Worm (Caenorhabditis elegans) whole organism, L4 larva: ENCODE measurements around the gene cpf-1.

Experiments
- D1046.2 ChIP-seq: fragments of 200-800 bp; sonication (Bioruptor generic); IDR thresholded peaks from 2 replicates; pipeline ENCODE4 v1.3.6; 2022; ENCODE audit warnings: missing genetic modification characterization, missing compliant biosample characterization
- F44E2.7 ChIP-seq: fragments of 200-800 bp; sonication (Bioruptor generic); IDR thresholded peaks from 2 replicates; pipeline ENCODE4 v2.1.2; 2022; ENCODE audit warnings: missing genetic modification characterization, missing compliant biosample characterization
- T20F7.1 ChIP-seq: fragments of 200-800 bp; sonication (Bioruptor generic); optimal IDR thresholded peaks from 2 replicates; lab custom pipeline; 2018; ENCODE audit warnings: mild to moderate bottlenecking, missing genetic modification characterization, missing compliant biosample characterization
- T26A8.4 ChIP-seq: fragments of 200-800 bp; sonication (Bioruptor generic); IDR thresholded peaks from 2 replicates; pipeline ENCODE4 v1.3.6; 2022; ENCODE audit warnings: missing genetic modification characterization, missing compliant biosample characterization
- Y48G9A.11 ChIP-seq: fragments of 200-800 bp; sonication (Bioruptor generic); IDR thresholded peaks from 2 replicates; pipeline ENCODE4 v1.3.6; 2022; ENCODE audit warnings: missing genetic modification reagents, missing genetic modification characterization, missing compliant biosample characterization
- Y75B8A.6 ChIP-seq: fragments of 200-800 bp; sonication (Bioruptor generic); IDR thresholded peaks from 2 replicates; pipeline ENCODE4 v1.3.6; 2022; ENCODE audit warnings: missing genetic modification reagents, missing genetic modification characterization, missing compliant biosample characterization
- aly-2 ChIP-seq: sonication (generic microtip); optimal IDR thresholded peaks from 2 replicates; lab custom pipeline; 2018; ENCODE audit warnings: missing biosample characterization, missing genetic modification characterization
- ama-1 ChIP-seq: fragments of 150-350 bp; optimal IDR thresholded peaks from 2 replicates; lab custom pipeline; 2014; ENCODE audit warnings: inconsistent platforms, mixed read lengths
- dmd-6 ChIP-seq: fragments of 200-800 bp; sonication (Bioruptor generic); IDR thresholded peaks from 2 replicates; pipeline ENCODE4 v1.3.6; 2022; ENCODE audit warnings: missing genetic modification reagents, missing genetic modification characterization, missing compliant biosample characterization
- duxl-1 ChIP-seq: sonication (generic microtip); optimal IDR thresholded peaks from 2 replicates; lab custom pipeline; 2016; ENCODE audit warnings: mild to moderate bottlenecking, missing genetic modification characterization, moderate library complexity, missing compliant biosample characterization; ENCODE audit not compliant: poor library complexity
- gei-8 ChIP-seq: fragments of 200-800 bp; sonication (Bioruptor generic); optimal IDR thresholded peaks from 2 replicates; lab custom pipeline; 2018; ENCODE audit warnings: mild to moderate bottlenecking, missing genetic modification characterization, missing compliant biosample characterization
- hif-1 ChIP-seq, 2 experiments: sonication (generic microtip); optimal IDR thresholded peaks; 2 replicates each; lab custom pipeline; 2016 to 2017; ENCODE audit warnings: missing compliant biosample characterization in 2 of 2, missing genetic modification characterization in 2 of 2, missing genetic modification reagents in 2 of 2, missing genotype in 2 of 2, mild to moderate bottlenecking in 1 of 2
- hlh-30 ChIP-seq: sonication (generic microtip); optimal IDR thresholded peaks from 2 replicates; lab custom pipeline; 2017; ENCODE audit warnings: antibody characterized with exemption, mild to moderate bottlenecking, missing genetic modification characterization, missing compliant biosample characterization; ENCODE audit not compliant: insufficient read depth
- hmg-1.1 ChIP-seq: fragments of 200-800 bp; sonication (Bioruptor generic); IDR thresholded peaks from 2 replicates; pipeline ENCODE4 v1.3.6; 2022; ENCODE audit warnings: missing genetic modification reagents, missing genetic modification characterization, missing compliant biosample characterization
- jun-1 ChIP-seq: fragments of 150-350 bp; optimal IDR thresholded peaks from 2 replicates; lab custom pipeline; 2014; ENCODE audit warnings: missing biosample characterization, missing genetic modification reagents, missing genetic modification characterization
- lim-7 ChIP-seq: fragments of 200-800 bp; sonication (Bioruptor generic); IDR thresholded peaks from 2 replicates; pipeline ENCODE4 v1.3.6; 2022; ENCODE audit warnings: missing genetic modification characterization, missing compliant biosample characterization
- lin-1 ChIP-seq: fragments of 200-800 bp; sonication (Bioruptor generic); IDR thresholded peaks from 2 replicates; pipeline ENCODE4 v1.3.6; 2022; ENCODE audit warnings: missing genetic modification reagents, missing genetic modification characterization, missing compliant biosample characterization
- lin-15B ChIP-seq: fragments of 150-350 bp; sonication (generic microtip); optimal IDR thresholded peaks from 3 replicates; lab custom pipeline; 2014; ENCODE audit warnings: missing biosample characterization, missing genetic modification characterization
- lin-29 ChIP-seq: fragments of 200-800 bp; sonication (Bioruptor generic); IDR thresholded peaks from 2 replicates; pipeline ENCODE4 v1.3.6; 2022; ENCODE audit warnings: missing genetic modification reagents, missing genetic modification characterization, missing compliant biosample characterization
- lir-3 ChIP-seq: sonication (generic microtip); optimal IDR thresholded peaks from 2 replicates; lab custom pipeline; 2016; ENCODE audit warnings: mild to moderate bottlenecking, missing genetic modification characterization, missing compliant biosample characterization
- lsy-2 ChIP-seq, 2 experiments: fragments of 150-350 bp in 1 of 2; sonication (generic microtip) in 1 of 2; optimal IDR thresholded peaks; 2 replicates each; lab custom pipeline; 2014 to 2017; ENCODE audit warnings: missing biosample characterization in 2 of 2, missing genetic modification characterization in 2 of 2
- madf-5 ChIP-seq, 2 experiments: fragments of 200-800 bp; sonication (Bioruptor generic); IDR thresholded peaks; 2 replicates each; pipeline ENCODE4 v1.3.6; 2022; ENCODE audit warnings: missing compliant biosample characterization in 2 of 2, missing genetic modification characterization in 2 of 2
- madf-9 ChIP-seq: fragments of 200-800 bp; sonication (Bioruptor generic); conservative IDR thresholded peaks from 2 replicates; pipeline ENCODE4 v1.3.6; 2022; ENCODE audit warnings: missing genetic modification reagents, missing genetic modification characterization, missing compliant biosample characterization
- mdl-1 ChIP-seq, 2 experiments: fragments of 150-350 bp in 1 of 2; sonication (generic microtip) in 1 of 2; optimal IDR thresholded peaks; 2 replicates each; lab custom pipeline; 2014 to 2017; ENCODE audit warnings: missing biosample characterization in 2 of 2, missing genetic modification characterization in 2 of 2
- nhr-102 ChIP-seq: sonication (generic microtip); optimal IDR thresholded peaks from 2 replicates; lab custom pipeline; 2016; ENCODE audit warnings: mild to moderate bottlenecking, missing genetic modification characterization, moderate library complexity, missing compliant biosample characterization
- nhr-11 ChIP-seq: fragments of 150-350 bp; optimal IDR thresholded peaks from 2 replicates; lab custom pipeline; 2014; ENCODE audit warnings: missing biosample characterization, missing genetic modification characterization
- nhr-25 ChIP-seq: sonication (generic microtip); optimal IDR thresholded peaks from 2 replicates; lab custom pipeline; 2017; ENCODE audit warnings: missing genetic modification characterization, mild to moderate bottlenecking, missing compliant biosample characterization, antibody characterized with exemption, moderate library complexity, borderline replicate concordance; ENCODE audit not compliant: insufficient read depth
- nhr-42 ChIP-seq: fragments of 200-800 bp; sonication (Bioruptor generic); IDR thresholded peaks from 2 replicates; pipeline ENCODE4 v1.3.6; 2022; ENCODE audit warnings: missing genetic modification characterization, missing compliant biosample characterization
- nhr-48 ChIP-seq: sonication (generic microtip); optimal IDR thresholded peaks from 2 replicates; lab custom pipeline; 2016; ENCODE audit warnings: mild to moderate bottlenecking, missing genetic modification characterization, missing compliant biosample characterization
- nhr-6 ChIP-seq: fragments of 150-350 bp; optimal IDR thresholded peaks from 2 replicates; lab custom pipeline; 2014; ENCODE audit warnings: missing biosample characterization, missing genetic modification characterization
- nhr-76 ChIP-seq: fragments of 150-350 bp; optimal IDR thresholded peaks from 2 replicates; lab custom pipeline; 2014; ENCODE audit warnings: missing biosample characterization, missing genetic modification characterization
- php-3 ChIP-seq: fragments of 200-800 bp; sonication (Bioruptor generic); IDR thresholded peaks from 2 replicates; pipeline ENCODE4 v1.3.6; 2022; ENCODE audit warnings: missing genetic modification reagents, missing genetic modification characterization, missing compliant biosample characterization
- skn-1 ChIP-seq: fragments of 150-350 bp; optimal IDR thresholded peaks from 2 replicates; lab custom pipeline; 2014; ENCODE audit warnings: missing biosample characterization, missing genetic modification characterization
- snpc-1.2 ChIP-seq: fragments of 200-800 bp; sonication (Bioruptor generic); IDR thresholded peaks from 2 replicates; pipeline ENCODE4 v1.3.6; 2022; ENCODE audit warnings: missing genetic modification reagents, missing genetic modification characterization, missing compliant biosample characterization
- snpc-4 ChIP-seq: fragments of 150-350 bp; optimal IDR thresholded peaks from 2 replicates; lab custom pipeline; 2014; ENCODE audit warnings: missing biosample characterization, missing genetic modification characterization
- spr-3 ChIP-seq: fragments of 200-800 bp; sonication (Bioruptor generic); optimal IDR thresholded peaks from 2 replicates; lab custom pipeline; 2018; ENCODE audit warnings: mild to moderate bottlenecking, missing genetic modification characterization, missing compliant biosample characterization
- tag-97 ChIP-seq: fragments of 200-800 bp; sonication (Bioruptor generic); IDR thresholded peaks from 2 replicates; pipeline ENCODE4 v1.3.6; 2022; ENCODE audit warnings: missing genetic modification characterization, missing compliant biosample characterization
- tra-1 ChIP-seq: fragments of 200-800 bp; sonication (Bioruptor generic); IDR thresholded peaks from 2 replicates; pipeline ENCODE4 v1.3.6; 2022; ENCODE audit warnings: missing genetic modification reagents, missing genetic modification characterization, missing compliant biosample characterization
- unc-62 ChIP-seq, 3 experiments: fragments of 150-350 bp in 1 of 3; sonication (generic microtip); optimal IDR thresholded peaks in 2 of 3; peaks in 1 of 3; 1 replicate in 1 of 3; 2 replicates in 2 of 3; lab custom pipeline; 2014 to 2017; ENCODE audit warnings: missing biosample characterization in 3 of 3, missing genetic modification characterization in 3 of 3, missing genetic modification reagents in 3 of 3, missing genotype in 1 of 3
- vab-7 ChIP-seq: fragments of 200-800 bp; sonication (Bioruptor generic); IDR thresholded peaks from 2 replicates; pipeline ENCODE4 v1.3.6; 2022; ENCODE audit warnings: missing genetic modification reagents, missing genetic modification characterization, missing compliant biosample characterization
- zfp-2 ChIP-seq: sonication (generic microtip); optimal IDR thresholded peaks from 2 replicates; lab custom pipeline; 2016; ENCODE audit warnings: mild to moderate bottlenecking, missing genetic modification characterization, missing compliant biosample characterization
- ztf-7 ChIP-seq: fragments of 150-350 bp; optimal IDR thresholded peaks from 2 replicates; lab custom pipeline; 2014; ENCODE audit warnings: missing biosample characterization, missing genetic modification characterization

cpf-1 gene

ce11 chrII:8610085-8610484 lies 7.8 kb upstream of the cpf-1 start, which contains the start of gene F28C6.9:
Gene F28C6.9, minus strand, starts transcription at chrII:8610185.
- TF ChIP-seq nhr-102 (no peak), ztf-7 (tag; lab: Kevin White, UChicago) (no peak), zfp-2 (tag; lab: Kevin White, UChicago) (no peak), lin-29 (no peak), F44E2.7 (GFP tag; lab: Robert Waterston, UW) (no peak), madf-9 (GFP tag; lab: Robert Waterston, UW) (no peak), dmd-6 (GFP tag; lab: Robert Waterston, UW) (no peak), lim-7 (GFP tag; lab: Robert Waterston, UW) (no peak), Y48G9A.11 (no peak), nhr-11 (tag; lab: Kevin White, UChicago) (no peak), mdl-1 (tag; optimal IDR thresholded peaks at IDR 0.05; lab: Kevin White, UChicago) (no peak), snpc-4 (tag; lab: Kevin White, UChicago) (no peak)

- TF ChIP-seq nhr-48 (tag; lab: Kevin White, UChicago) (no peak), lin-15B (tag; lab: Kevin White, UChicago) (no peak), vab-7 (no peak)
Measured at ce11 chrII:8607662-8608061, 5.4 kb upstream of the cpf-1 start, which contains the start of gene F28C6.10. Gene F28C6.10, plus strand, starts transcription at chrII:8607962.

- TF ChIP-seq lin-1: no peak
- no peak for TF ChIP-seq aly-2 (tag; lab: Kevin White, UChicago)
- no peak for TF ChIP-seq nhr-6
- TF ChIP-seq zfp-2 (tag; lab: Kevin White, UChicago): no peak
Measured at ce11 chrII:8606549-8606948, 4.3 kb upstream of the cpf-1 start, which contains the start of gene F28C6.8. Gene F28C6.8, plus strand, starts transcription at chrII:8606849.

- TF ChIP-seq madf-5 (GFP tag; IDR thresholded peaks at IDR 0.05; lab: Robert Waterston, UW) (0 out of 4 replicates have a peak, but pooled peaks of 1 of the 2 experiments have one; percentile 3), hmg-1.1 (no peak), aly-2 (tag; lab: Kevin White, UChicago) (no peak), T26A8.4 (GFP tag; lab: Robert Waterston, UW) (peak; percentile 50), madf-9 (GFP tag; lab: Robert Waterston, UW) (no peak), ztf-7 (tag; lab: Kevin White, UChicago) (no peak), nhr-76 (tag; lab: Kevin White, UChicago) (no peak), lir-3 (no peak), duxl-1 (no peak), jun-1 (tag; lab: Kevin White, UChicago) (no peak), nhr-42 (GFP tag; lab: Robert Waterston, UW) (no peak), D1046.2 (no peak), nhr-48 (tag; lab: Kevin White, UChicago) (no peak), gei-8 (GFP tag; lab: Kevin White, UChicago) (no peak), hif-1 (tag; optimal IDR thresholded peaks at IDR 0.05; lab: Kevin White, UChicago) (no peak), T20F7.1 (GFP tag; lab: Kevin White, UChicago) (no peak), tag-97 (GFP tag; lab: Robert Waterston, UW) (no peak), hlh-30 (tag; lab: Kevin White, UChicago) (no peak), php-3 (GFP tag; lab: Robert Waterston, UW) (no peak), unc-62 (GFP tag; optimal IDR thresholded peaks at IDR 0.05 in 1 of 2; lab: Kevin White, UChicago) (peak in 1 of 2 experiments; percentile 60), unc-62 (tag; optimal IDR thresholded peaks at IDR 0.05; lab: Kevin White, UChicago) (no peak), ama-1 (peak; percentile 36), lsy-2 (tag; optimal IDR thresholded peaks at IDR 0.05; lab: Kevin White, UChicago) (no peak), Y75B8A.6 (GFP tag; lab: Robert Waterston, UW) (0 out of 2 replicates have a peak, but pooled peaks have one; percentile 23), snpc-1.2 (GFP tag; lab: Robert Waterston, UW) (peak; percentile 72), tra-1 (GFP tag; lab: Robert Waterston, UW) (0 out of 2 replicates have a peak, but pooled peaks have one; percentile 47), spr-3 (GFP tag; lab: Kevin White, UChicago) (peak; percentile 46), nhr-25 (tag; lab: Kevin White, UChicago) (peak; percentile 57), skn-1 (tag; lab: Kevin White, UChicago) (no peak)
Measured at ce11 chrII:8603567-8604359, 1.5 kb upstream of the cpf-1 start, which contains the start of gene suf-1. Gene suf-1, plus strand, starts transcription at chrII:8603846.
